Worm (Caenorhabditis elegans): ENCODE data around the gene str-261.

str-261 gene

DNA sequence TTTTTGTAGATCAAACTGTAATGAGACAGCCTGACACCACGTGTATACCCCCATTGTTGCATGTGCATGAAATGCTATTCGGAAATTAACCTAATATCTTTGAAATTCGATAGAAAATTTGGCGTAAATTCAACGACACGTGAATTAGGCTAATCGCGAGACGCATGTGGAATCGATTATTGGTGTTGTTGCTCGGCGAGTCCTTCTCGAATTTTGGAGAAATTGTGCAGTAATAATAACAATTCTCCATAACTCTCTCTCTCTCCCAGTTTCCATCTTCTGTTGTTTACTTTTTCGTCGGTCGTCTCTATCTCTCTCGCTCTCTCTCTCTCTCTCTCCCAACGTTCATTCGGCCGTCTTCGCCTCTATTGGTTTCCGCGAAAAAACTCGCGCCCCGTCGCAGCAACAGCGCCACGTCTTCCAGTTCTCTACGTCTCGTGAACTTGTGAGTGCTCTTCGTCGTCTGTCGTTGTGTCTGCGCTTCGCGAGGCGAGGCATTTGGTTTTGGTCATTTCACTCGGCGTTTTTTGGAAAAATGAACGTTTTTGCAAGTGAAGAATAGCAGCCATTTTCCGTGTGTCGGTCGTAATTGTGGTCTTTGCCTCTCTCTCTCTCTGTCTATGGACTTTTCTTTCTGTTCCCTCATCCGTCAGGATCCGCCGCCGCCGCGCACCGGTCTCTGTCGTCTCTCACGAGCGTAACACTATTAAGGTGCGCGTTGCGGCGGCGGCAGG is 19.6 kb upstream of the str-261 start (continued):
- TF ChIP-seq ceh-19 (GFP tag; optimal IDR thresholded peaks at IDR 0.05) = no peak
- TF ChIP-seq syd-9 (tag; optimal IDR thresholded peaks at IDR 0.05) = no peak
- no peak for TF ChIP-seq pqm-1 (tag; optimal IDR thresholded peaks at IDR 0.05)
- no peak for TF ChIP-seq eyg-1 (tag; optimal IDR thresholded peaks at IDR 0.05)
- no peak for TF ChIP-seq ama-1 (optimal IDR thresholded peaks at IDR 0.05)
- TF ChIP-seq hlh-6 (tag; optimal IDR thresholded peaks at IDR 0.05) = no peak
- peak; percentile 65 for TF ChIP-seq nfya-1 (tag; optimal IDR thresholded peaks at IDR 0.05)

DNA sequence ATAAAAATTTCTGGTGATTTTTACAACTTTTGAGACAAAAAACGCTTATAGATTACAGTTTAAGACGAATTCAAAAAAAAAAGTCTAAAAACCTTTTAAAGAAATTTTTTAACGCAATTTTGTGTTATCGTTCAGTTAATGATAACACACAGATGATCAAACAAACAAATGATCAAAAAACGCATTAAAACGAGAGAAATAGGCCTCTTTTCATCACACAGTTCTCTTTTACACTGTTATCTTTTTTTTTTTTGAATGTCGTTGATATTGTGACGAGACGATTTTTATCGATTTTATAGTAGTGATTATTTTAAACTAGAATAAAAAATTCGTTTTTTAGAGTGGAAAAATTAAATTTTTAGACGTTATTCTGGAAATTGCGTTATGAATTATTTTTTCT is 14.5 kb upstream of the str-261 start:
- TF ChIP-seq ceh-9 (tag; optimal IDR thresholded peaks at IDR 0.05) (no peak), ceh-18 (tag; optimal IDR thresholded peaks at IDR 0.05) (no peak), fkh-6 (tag; optimal IDR thresholded peaks at IDR 0.05) (no peak), T23F11.4 (GFP tag; optimal IDR thresholded peaks at IDR 0.05) (no peak), madf-2 (tag; optimal IDR thresholded peaks at IDR 0.05) (no peak), elt-2 (tag; optimal IDR thresholded peaks at IDR 0.05) (peak; percentile 71), unc-3 (GFP tag; conservative IDR thresholded peaks at IDR 0.05) (no peak), unc-3 (tag; optimal IDR thresholded peaks at IDR 0.05) (no peak), pag-3 (tag; optimal IDR thresholded peaks at IDR 0.05; ENCODE audit: borderline replicate concordance) (no peak), K02D7.2 (tag; optimal IDR thresholded peaks at IDR 0.05) (no peak)

DNA sequence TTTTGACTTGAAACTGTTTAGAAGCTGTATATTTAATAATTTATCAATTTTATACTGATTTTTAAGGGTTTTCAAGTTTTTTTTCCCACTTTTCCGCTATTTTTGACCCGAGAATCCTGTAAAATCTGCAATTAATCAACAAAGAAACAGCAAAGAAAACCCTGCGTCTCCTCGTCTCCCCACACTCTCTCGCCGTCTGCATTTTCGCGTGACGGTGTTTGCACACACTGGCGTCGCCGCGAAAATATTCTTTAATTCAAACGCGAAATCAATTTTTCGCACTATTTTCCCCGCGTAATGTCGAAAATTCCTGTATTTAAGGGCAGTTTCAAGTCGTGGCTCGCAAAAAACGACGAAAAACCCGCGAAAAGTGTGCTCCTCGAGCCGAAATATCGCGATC is 11.1 kb upstream of the str-261 start, which contains the start of gene rsa-2:
Gene rsa-2, plus strand, starts transcription at position 221 of the 400 bp plus-strand sequence.
- TF ChIP-seq tbx-2 (tag; optimal IDR thresholded peaks at IDR 0.05) = peak; percentile 21
- TF ChIP-seq pag-3 (tag; optimal IDR thresholded peaks at IDR 0.05; ENCODE audit: borderline replicate concordance) = no peak
- no peak for TF ChIP-seq T23F11.4 (GFP tag; optimal IDR thresholded peaks at IDR 0.05)
- no peak for TF ChIP-seq hlh-30 (tag; optimal IDR thresholded peaks at IDR 0.05; ENCODE audit: insufficient read depth)
- TF ChIP-seq rnt-1 (tag; optimal IDR thresholded peaks at IDR 0.05) = no peak
- no peak for TF ChIP-seq ztf-16 (tag; optimal IDR thresholded peaks at IDR 0.05)
- no peak for TF ChIP-seq unc-86 (tag; optimal IDR thresholded peaks at IDR 0.05)
- TF ChIP-seq ceh-30 (tag; optimal IDR thresholded peaks at IDR 0.05) = peak; percentile 20
- TF ChIP-seq elt-2 (tag; optimal IDR thresholded peaks at IDR 0.05) = peak; percentile 34
- TF ChIP-seq nfya-1 (tag; optimal IDR thresholded peaks at IDR 0.05) = peak; percentile 24
- TF ChIP-seq ets-4 (tag; optimal IDR thresholded peaks at IDR 0.05) = no peak

DNA sequence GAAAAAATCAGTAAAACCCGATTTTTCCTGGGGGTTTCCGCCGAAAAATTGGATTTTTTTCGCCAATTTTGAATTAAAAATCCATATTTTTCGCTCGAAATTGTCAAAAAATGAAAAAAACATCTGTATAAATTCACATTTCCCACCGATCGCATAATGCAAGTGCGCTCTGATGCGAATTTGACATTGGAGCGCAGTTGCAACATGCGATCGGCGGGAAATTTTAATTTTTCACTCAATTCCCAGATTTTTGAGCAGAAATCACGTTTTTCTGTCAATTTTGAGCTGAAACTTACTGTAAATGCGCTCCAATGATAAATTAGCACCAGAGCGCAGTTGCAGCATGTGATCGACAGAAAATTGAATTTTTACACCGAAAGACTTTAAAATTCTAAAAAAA is 9.7 kb upstream of the str-261 start:
- TF ChIP-seq ztf-16 (tag; optimal IDR thresholded peaks at IDR 0.05) = no peak
- no peak for TF ChIP-seq elt-4 (tag; optimal IDR thresholded peaks at IDR 0.05)
- no peak for TF ChIP-seq ahr-1 (tag; optimal IDR thresholded peaks at IDR 0.05)
- no peak for TF ChIP-seq ceh-45 (GFP tag; IDR thresholded peaks at IDR 0.05)
- TF ChIP-seq fkh-10 (GFP tag; optimal IDR thresholded peaks at IDR 0.05) = no peak
- no peak for TF ChIP-seq ama-1 (optimal IDR thresholded peaks at IDR 0.05)
- no peak for TF ChIP-seq che-1 (tag; optimal IDR thresholded peaks at IDR 0.05)
- TF ChIP-seq hlh-8 (tag; optimal IDR thresholded peaks at IDR 0.05) = no peak
- no peak for TF ChIP-seq pat-9 (tag; optimal IDR thresholded peaks at IDR 0.05)
- TF ChIP-seq K09A11.1 (tag; optimal IDR thresholded peaks at IDR 0.05; ENCODE audit: insufficient read depth) = no peak
- no peak for TF ChIP-seq nfya-1 (tag; optimal IDR thresholded peaks at IDR 0.05)
- TF ChIP-seq pros-1 (tag; optimal IDR thresholded peaks at IDR 0.05) = no peak
- no peak for TF ChIP-seq ceh-24 (tag; optimal IDR thresholded peaks at IDR 0.05)

DNA sequence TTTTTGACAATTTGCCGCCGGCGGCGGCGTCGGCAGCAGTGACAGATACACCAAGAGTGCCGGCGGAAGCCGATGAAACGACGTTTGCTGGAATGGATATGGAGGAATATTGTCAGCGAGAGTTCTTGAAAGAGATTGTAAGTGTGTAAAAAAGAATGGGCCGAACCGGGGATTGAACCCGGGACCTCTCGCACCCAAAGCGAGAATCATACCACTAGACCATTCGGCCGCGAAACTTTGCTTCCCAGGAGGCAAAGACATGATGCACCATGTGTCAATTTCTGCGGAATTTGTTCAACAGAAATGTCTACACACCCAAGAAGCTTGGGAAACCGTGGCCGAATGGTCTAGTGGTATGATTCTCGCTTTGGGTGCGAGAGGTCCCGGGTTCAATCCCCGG is 7.6 kb upstream of the str-261 start:
- TF ChIP-seq ztf-16 (tag; optimal IDR thresholded peaks at IDR 0.05) (no peak), dve-1 (tag; optimal IDR thresholded peaks at IDR 0.05) (peak; percentile 80), dmd-4 (tag; optimal IDR thresholded peaks at IDR 0.05; ENCODE audit: borderline replicate concordance) (no peak), ceh-19 (GFP tag; optimal IDR thresholded peaks at IDR 0.05) (peak; percentile 23), fax-1 (tag; optimal IDR thresholded peaks at IDR 0.05) (no peak), ceh-18 (tag; optimal IDR thresholded peaks at IDR 0.05) (peak; percentile 5), nfya-1 (tag; optimal IDR thresholded peaks at IDR 0.05) (peak; percentile 48), unc-3 (GFP tag; conservative IDR thresholded peaks at IDR 0.05) (0 out of 2 replicates have a peak, but pooled peaks have one; percentile 26), unc-3 (tag; optimal IDR thresholded peaks at IDR 0.05) (no peak), tbx-2 (tag; optimal IDR thresholded peaks at IDR 0.05) (peak; percentile 5), elt-2 (tag; optimal IDR thresholded peaks at IDR 0.05) (peak; percentile 26)

Data from whole organism, late embryonic.